Worm (Caenorhabditis elegans): Measurements from ENCODE around the gene Y53F4B.21.

DNA sequence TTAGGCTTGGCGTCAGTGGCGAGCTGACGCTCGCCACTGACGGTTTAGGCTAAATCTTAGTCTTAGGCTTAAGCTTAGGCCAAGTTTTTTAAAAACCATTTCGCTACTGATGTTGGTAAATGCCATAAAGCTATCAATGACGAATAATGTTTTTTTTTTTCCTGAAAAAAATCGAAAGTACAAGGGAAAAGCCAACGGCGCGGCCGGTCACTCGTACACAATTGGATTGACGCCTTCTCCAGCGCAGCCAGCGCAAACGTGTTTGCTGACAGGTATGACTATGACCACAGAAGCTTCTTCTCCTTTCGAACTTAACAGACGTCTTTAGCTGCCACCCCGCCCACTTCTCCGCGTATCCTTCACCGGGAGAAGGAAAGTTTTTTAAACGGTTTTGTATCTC lies 55.6 kb downstream of the Y53F4B.21 start, which contains the start of gene Y53F4B.27:
- TF ChIP-seq unc-62 (GFP tag; optimal IDR thresholded peaks at IDR 0.05 in 1 of 2) (peak in 1 of 2 experiments; percentile 36), unc-62 (tag; optimal IDR thresholded peaks at IDR 0.05) (no peak), aly-2 (tag; optimal IDR thresholded peaks at IDR 0.05) (no peak), mes-2 (tag; optimal IDR thresholded peaks at IDR 0.05; ENCODE audit: poor library complexity, severe bottlenecking) (no peak), lin-38 (GFP tag; IDR thresholded peaks at IDR 0.05) (no peak), T20F7.1 (GFP tag; optimal IDR thresholded peaks at IDR 0.05) (no peak), ama-1 (optimal IDR thresholded peaks at IDR 0.05) (no peak), php-3 (GFP tag; IDR thresholded peaks at IDR 0.05) (no peak)

Measured in whole organism, L4 larva.